Fruit fly (Drosophila melanogaster) whole organism, embryonic: ENCODE data around the gene PIG-B.

ENCODE experiments used
- Ada2b ChIP-seq: fragments of 200-800 bp; sonication (Bioruptor generic); IDR thresholded peaks from 2 replicates; pipeline ENCODE4 v1.3.6; 2022; ENCODE audit warnings: missing biosample characterization, missing genetic modification characterization
- Adf1 ChIP-seq: fragments of 200-800 bp; sonication (Bioruptor generic); IDR thresholded peaks from 2 replicates; pipeline ENCODE4 v1.3.6; 2022; ENCODE audit warnings: missing biosample characterization, missing genetic modification characterization
- Awh ChIP-seq: fragments of 200-800 bp; sonication (Bioruptor generic); IDR thresholded peaks from 2 replicates; pipeline ENCODE4, ENCODE4 v1.3.6; 2022; ENCODE audit warnings: missing biosample characterization, missing genetic modification characterization
- Bgb ChIP-seq: fragments of 200-800 bp; sonication (Bioruptor generic); IDR thresholded peaks from 2 replicates; pipeline ENCODE4 v1.3.6; 2022; ENCODE audit warnings: missing biosample characterization, missing genetic modification characterization; ENCODE audit not compliant: partially characterized antibody
- CG10321 ChIP-seq: fragments of 200-800 bp; sonication (Bioruptor generic); IDR thresholded peaks from 2 replicates; pipeline ENCODE4 v1.3.6; 2022; ENCODE audit warnings: missing biosample characterization, missing genetic modification characterization
- CG11504 ChIP-seq: fragments of 200-800 bp; sonication (Bioruptor generic); optimal IDR thresholded peaks from 3 replicates; lab custom pipeline; 2019; ENCODE audit warnings: missing biosample characterization, mild to moderate bottlenecking, missing genetic modification characterization, moderate library complexity
- CG12744 ChIP-seq: fragments of 200-800 bp; sonication (Bioruptor generic); optimal IDR thresholded peaks from 2 replicates; lab custom pipeline; 2016; ENCODE audit warnings: missing biosample characterization, missing genetic modification characterization
- CG13296 ChIP-seq: fragments of 200-800 bp; sonication (Bioruptor generic); optimal IDR thresholded peaks from 3 replicates; lab custom pipeline; 2018; ENCODE audit warnings: missing biosample characterization, mild to moderate bottlenecking, missing genetic modification characterization
- CG13624 ChIP-seq: fragments of 200-800 bp; sonication (Bioruptor generic); optimal IDR thresholded peaks from 2 replicates; lab custom pipeline; 2016; ENCODE audit warnings: missing biosample characterization, missing genetic modification characterization
- CG17359 ChIP-seq: fragments of 200-800 bp; sonication (Bioruptor generic); optimal IDR thresholded peaks from 3 replicates; lab custom pipeline; 2018; ENCODE audit warnings: missing biosample characterization, mild to moderate bottlenecking, missing genetic modification characterization, moderate library complexity
- CG2129 ChIP-seq: fragments of 200-800 bp; sonication (Bioruptor generic); IDR thresholded peaks from 2 replicates; pipeline ENCODE4 v1.3.6; 2022; ENCODE audit warnings: missing biosample characterization, missing genetic modification characterization; ENCODE audit not compliant: partially characterized antibody
- CG42726 ChIP-seq: fragments of 200-800 bp; sonication (Bioruptor generic); IDR thresholded peaks from 2 replicates; pipeline ENCODE4 v1.3.6; 2022; ENCODE audit warnings: missing biosample characterization, missing genetic modification characterization; ENCODE audit not compliant: partially characterized antibody
- CG6175 ChIP-seq: fragments of 200-800 bp; sonication (Bioruptor generic); IDR thresholded peaks from 3 replicates; pipeline ENCODE4 v1.3.6; 2022; ENCODE audit warnings: missing biosample characterization, missing genetic modification characterization
- CG6272 ChIP-seq: fragments of 200-800 bp; sonication (Bioruptor generic); IDR thresholded peaks from 2 replicates; pipeline ENCODE4 v1.3.6; 2022; ENCODE audit warnings: missing biosample characterization, missing genetic modification characterization
- CG6683 ChIP-seq: fragments of 200-800 bp; sonication (Bioruptor generic); optimal IDR thresholded peaks from 2 replicates; lab custom pipeline; 2017; ENCODE audit warnings: missing biosample characterization, mild to moderate bottlenecking, missing genetic modification characterization, missing genetic modification reagents
- CG6813 ChIP-seq: fragments of 200-800 bp; sonication (Bioruptor generic); optimal IDR thresholded peaks from 2 replicates; lab custom pipeline; 2017; ENCODE audit warnings: missing biosample characterization, missing genetic modification characterization, mild to moderate bottlenecking, moderate library complexity, missing genetic modification reagents
- CG6854 ChIP-seq: fragments of 200-800 bp; sonication (Bioruptor generic); optimal IDR thresholded peaks from 3 replicates; lab custom pipeline; 2017; ENCODE audit warnings: missing biosample characterization, mild to moderate bottlenecking, missing genetic modification characterization
- CG8290 ChIP-seq, 3 experiments: fragments of 200-800 bp; sonication (Bioruptor generic); optimal IDR thresholded peaks; 2 replicates each; lab custom pipeline; 2016 to 2019; ENCODE audit warnings: missing biosample characterization in 3 of 3, missing genetic modification characterization in 3 of 3, mild to moderate bottlenecking in 2 of 3, moderate library complexity in 1 of 3
- CG9876 ChIP-seq: fragments of 200-800 bp; sonication (Bioruptor generic); optimal IDR thresholded peaks from 2 replicates; lab custom pipeline; 2016; ENCODE audit warnings: missing biosample characterization, missing genetic modification characterization
- CTCF ChIP-seq: fragments of 200-800 bp; sonication (Bioruptor generic); optimal IDR thresholded peaks from 2 replicates; lab custom pipeline; 2017; ENCODE audit warnings: missing biosample characterization, mild to moderate bottlenecking, missing genetic modification characterization, moderate library complexity
- Deaf1 ChIP-seq: fragments of 200-800 bp; optimal IDR thresholded peaks from 3 replicates; lab custom pipeline; 2019; ENCODE audit warnings: missing biosample characterization, mild to moderate bottlenecking, missing genetic modification characterization, moderate library complexity
- Dek ChIP-seq: fragments of 200-800 bp; sonication (Bioruptor generic); optimal IDR thresholded peaks from 3 replicates; lab custom pipeline; 2019; ENCODE audit warnings: missing biosample characterization, mild to moderate bottlenecking, missing genetic modification characterization, moderate library complexity
- Fer2 ChIP-seq: fragments of 200-800 bp; sonication (Bioruptor generic); optimal IDR thresholded peaks from 2 replicates; lab custom pipeline; 2018; ENCODE audit warnings: missing biosample characterization, mild to moderate bottlenecking, missing genetic modification characterization, moderate library complexity
- H2.0 ChIP-seq: fragments of 200-800 bp; sonication (Bioruptor generic); IDR thresholded peaks from 2 replicates; pipeline ENCODE4 v1.3.6; 2022; ENCODE audit warnings: missing biosample characterization, missing genetic modification characterization
- HLH4C ChIP-seq: fragments of 200-800 bp; sonication (Bioruptor generic); IDR thresholded peaks from 3 replicates; pipeline ENCODE4 v1.3.6; 2022; ENCODE audit warnings: missing biosample characterization, missing genetic modification characterization; ENCODE audit not compliant: partially characterized antibody
- Jarid2 ChIP-seq: fragments of 200-800 bp; sonication (Bioruptor generic); optimal IDR thresholded peaks from 3 replicates; lab custom pipeline; 2017; ENCODE audit warnings: mild to moderate bottlenecking, missing biosample characterization, missing genetic modification reagents, missing genetic modification characterization
- Lhr ChIP-seq: fragments of 200-800 bp; sonication (Bioruptor generic); optimal IDR thresholded peaks from 3 replicates; lab custom pipeline; 2017; ENCODE audit warnings: mild to moderate bottlenecking, missing biosample characterization, missing genetic modification reagents, missing genetic modification characterization
- Med ChIP-seq: fragments of 200-800 bp; sonication (Bioruptor generic); peaks from one replicate; lab custom pipeline; 2016; ENCODE audit warnings: missing biosample characterization, missing genetic modification characterization, mild to moderate bottlenecking, inconsistent platforms, moderate library complexity
- Meics ChIP-seq: fragments of 200-800 bp; sonication (Bioruptor generic); optimal IDR thresholded peaks from 2 replicates; lab custom pipeline; 2017; ENCODE audit warnings: missing biosample characterization, mild to moderate bottlenecking, missing genetic modification characterization
- Nf-YA ChIP-seq: fragments of 200-800 bp; sonication (Bioruptor generic); IDR thresholded peaks from 2 replicates; pipeline ENCODE4 v1.3.6; 2022; ENCODE audit warnings: missing biosample characterization, missing genetic modification characterization
- Six4 ChIP-seq: fragments of 200-800 bp; sonication (Bioruptor generic); optimal IDR thresholded peaks from 2 replicates; lab custom pipeline; 2016; ENCODE audit warnings: missing biosample characterization, missing genetic modification characterization
- Sox102F ChIP-seq: fragments of 200-800 bp; sonication (Bioruptor generic); optimal IDR thresholded peaks from 2 replicates; lab custom pipeline; 2018; ENCODE audit warnings: missing biosample characterization, mild to moderate bottlenecking, missing genetic modification characterization, moderate library complexity
- Trl ChIP-seq, 3 experiments: fragments of >200 bp in 2 of 3; fragments of 200-800 bp in 1 of 3; sonication (Bioruptor generic) in 1 of 3; optimal IDR thresholded peaks; 2 replicates in 1 of 3; 3 replicates in 2 of 3; lab custom pipeline; 2016 to 2017; ENCODE audit warnings: missing biosample characterization in 1 of 3, missing genetic modification characterization in 1 of 3
- al ChIP-seq: fragments of 200-800 bp; sonication (Bioruptor generic); IDR thresholded peaks from 2 replicates; pipeline ENCODE4 v1.3.6; 2022; ENCODE audit warnings: missing biosample characterization, missing genetic modification characterization
- ase ChIP-seq: fragments of 200-800 bp; sonication (Bioruptor generic); IDR thresholded peaks from 3 replicates; pipeline ENCODE4 v1.3.6; 2022; ENCODE audit warnings: missing biosample characterization, missing genetic modification characterization
- cas ChIP-seq: fragments of 200-800 bp; sonication (Bioruptor generic); IDR thresholded peaks from 2 replicates; pipeline ENCODE4 v1.3.6; 2022; ENCODE audit warnings: missing biosample characterization, missing genetic modification characterization
- cato ChIP-seq: fragments of 200-800 bp; sonication (Bioruptor generic); optimal IDR thresholded peaks from 2 replicates; lab custom pipeline; 2016; ENCODE audit warnings: missing biosample characterization, missing genetic modification characterization, borderline replicate concordance
- caup ChIP-seq: fragments of 200-800 bp; sonication (Bioruptor generic); optimal IDR thresholded peaks from 3 replicates; lab custom pipeline; 2017; ENCODE audit warnings: missing biosample characterization, mild to moderate bottlenecking, missing genetic modification characterization, moderate library complexity; ENCODE audit not compliant: severe bottlenecking
- cg ChIP-seq: fragments of 200-800 bp; sonication (Bioruptor generic); optimal IDR thresholded peaks from 3 replicates; lab custom pipeline; 2019; ENCODE audit warnings: missing biosample characterization, mild to moderate bottlenecking, missing genetic modification characterization, moderate library complexity
- chm ChIP-seq: fragments of 200-800 bp; sonication (Bioruptor generic); IDR thresholded peaks from 2 replicates; pipeline ENCODE4 v1.3.6; 2022; ENCODE audit warnings: missing biosample characterization, missing genetic modification characterization
- disco-r ChIP-seq: fragments of 200-800 bp; sonication (Bioruptor generic); optimal IDR thresholded peaks from 2 replicates; lab custom pipeline; 2016; ENCODE audit warnings: missing biosample characterization, missing genetic modification characterization
- exex ChIP-seq: fragments of 200-800 bp; sonication (Bioruptor generic); optimal IDR thresholded peaks from 4 replicates; lab custom pipeline; 2018; ENCODE audit warnings: missing biosample characterization, mild to moderate bottlenecking, missing genetic modification characterization, moderate library complexity
- fru ChIP-seq: fragments of >200 bp; optimal IDR thresholded peaks from 2 replicates; lab custom pipeline; 2017
- jumu ChIP-seq: fragments of 200-800 bp; sonication (Bioruptor generic); optimal IDR thresholded peaks from 3 replicates; lab custom pipeline; 2016; ENCODE audit warnings: missing biosample characterization, missing genetic modification characterization
- kay ChIP-seq: fragments of 200-800 bp; sonication (Bioruptor generic); optimal IDR thresholded peaks from 2 replicates; lab custom pipeline; 2016; ENCODE audit warnings: missing biosample characterization, missing genetic modification characterization
- pb ChIP-seq: fragments of 200-800 bp; sonication (Bioruptor generic); optimal IDR thresholded peaks from 3 replicates; lab custom pipeline; 2016; ENCODE audit warnings: missing biosample characterization, missing genetic modification characterization
- repo ChIP-seq: fragments of 200-800 bp; sonication (Bioruptor generic); optimal IDR thresholded peaks from 2 replicates; lab custom pipeline; 2016; ENCODE audit warnings: missing biosample characterization, missing genetic modification characterization
- sd ChIP-seq: fragments of 200-800 bp; sonication (Bioruptor generic); optimal IDR thresholded peaks from 3 replicates; lab custom pipeline; 2018; ENCODE audit warnings: missing biosample characterization, mild to moderate bottlenecking, missing genetic modification characterization, moderate library complexity
- slou ChIP-seq: fragments of 200-800 bp; sonication (Bioruptor generic); optimal IDR thresholded peaks from 3 replicates; lab custom pipeline; 2016; ENCODE audit warnings: missing biosample characterization, missing genetic modification characterization
- toy ChIP-seq: fragments of 200-800 bp; sonication (Bioruptor generic); IDR thresholded peaks from 2 replicates; pipeline ENCODE4 v1.3.6; 2022; ENCODE audit warnings: missing biosample characterization, missing genetic modification characterization
- wdn ChIP-seq: fragments of 200-800 bp; sonication (Bioruptor generic); IDR thresholded peaks from 2 replicates; pipeline ENCODE4 v1.3.6; 2022; ENCODE audit warnings: missing biosample characterization, missing genetic modification characterization
- wor ChIP-seq: fragments of 200-800 bp; sonication (Bioruptor generic); IDR thresholded peaks from 2 replicates; pipeline ENCODE4 v1.3.6; 2022; ENCODE audit warnings: missing biosample characterization, missing genetic modification characterization

The PIG-B gene

dm6 chr3L:3825485-3825813 lies 14.4 kb downstream of the PIG-B start:
- TF ChIP-seq Med, result peak; percentile 66
- TF ChIP-seq Meics (GFP tag; lab: Kevin White, UChicago), result no peak
- no peak for TF ChIP-seq Sox102F (GFP tag; lab: Kevin White, UChicago)
- peak; percentile 48 for TF ChIP-seq Deaf1
- TF ChIP-seq Jarid2 (GFP tag; lab: Kevin White, UChicago), result peak; percentile 75
- no peak for TF ChIP-seq repo
- TF ChIP-seq wdn (GFP tag; lab: Robert Waterston, UW), result no peak
- TF ChIP-seq slou (GFP tag; lab: Kevin White, UChicago), result no peak
- peak in 1 of 2 experiments; percentile 58 for TF ChIP-seq Trl (optimal IDR thresholded peaks at IDR 0.05; lab: Kevin White, UChicago)
- no peak for TF ChIP-seq Trl (GFP tag; optimal IDR thresholded peaks at IDR 0.05; lab: Kevin White, UChicago)
- TF ChIP-seq CG6683 (GFP tag; lab: Kevin White, UChicago), result no peak
- TF ChIP-seq CG6854 (GFP tag; lab: Kevin White, UChicago), result no peak
- 0 out of 2 replicates have a peak, but pooled peaks have one; percentile 16 for TF ChIP-seq chm
- no peak for TF ChIP-seq HLH4C (GFP tag; lab: Robert Waterston, UW)
- peak; percentile 59; the same call in 2 of the 3 replicates for TF ChIP-seq CG6175
- peak; percentile 20; the same call in 1 of the 2 replicates for TF ChIP-seq Bgb (GFP tag; lab: Robert Waterston, UW)
- TF ChIP-seq Awh, result peak; percentile 80
- no peak for TF ChIP-seq CG9876 (GFP tag; lab: Kevin White, UChicago)
- TF ChIP-seq CG42726 (GFP tag; lab: Robert Waterston, UW), result 0 out of 2 replicates have a peak, but pooled peaks have one; percentile 12
- TF ChIP-seq Adf1 (GFP tag; lab: Robert Waterston, UW), result peak; percentile 46
- TF ChIP-seq Ada2b (GFP tag; lab: Robert Waterston, UW), result no peak
- TF ChIP-seq ase (GFP tag; lab: Robert Waterston, UW), result no peak
- peak; percentile 6 for TF ChIP-seq disco-r (GFP tag; lab: Kevin White, UChicago)
- no peak for TF ChIP-seq jumu
- TF ChIP-seq fru (lab: Kevin White, UChicago), result no peak
- TF ChIP-seq Lhr (GFP tag; lab: Kevin White, UChicago), result no peak
- no peak for TF ChIP-seq toy
- no peak for TF ChIP-seq CG8290 (GFP tag; optimal IDR thresholded peaks at IDR 0.05; lab: Kevin White, UChicago)
- TF ChIP-seq CG8290 (tag; optimal IDR thresholded peaks at IDR 0.05; lab: Kevin White, UChicago), result peak in 1 of 2 experiments; percentile 39

DNA sequence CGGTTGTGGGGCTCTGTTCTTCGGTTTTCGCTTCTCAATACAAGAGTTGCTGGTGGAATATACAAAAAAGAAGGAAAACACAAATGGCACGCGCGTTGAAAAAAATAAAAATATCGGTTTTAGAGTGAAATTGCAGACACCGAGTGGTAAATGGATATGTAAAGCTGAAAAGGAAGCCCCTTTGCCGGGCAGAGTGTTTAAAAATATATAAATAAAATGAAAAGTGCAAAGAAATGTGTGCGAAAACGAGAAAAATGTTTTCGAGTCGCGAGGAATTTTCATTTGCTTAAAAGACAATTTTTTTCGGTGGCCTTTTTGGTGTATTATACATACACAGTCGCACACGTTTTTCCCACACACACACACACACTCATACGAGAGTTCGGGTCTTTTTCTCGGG lies 14.8 kb downstream of the PIG-B start:
- no peak for TF ChIP-seq CTCF
- TF ChIP-seq Six4 (GFP tag; lab: Kevin White, UChicago), result no peak
- peak; percentile 61 for TF ChIP-seq sd (tag; lab: Kevin White, UChicago)
- no peak for TF ChIP-seq H2.0 (GFP tag; lab: Robert Waterston, UW)
- no peak for TF ChIP-seq cato (GFP tag; lab: Kevin White, UChicago)
- TF ChIP-seq Nf-YA (GFP tag; lab: Robert Waterston, UW), result no peak
- TF ChIP-seq Ada2b (GFP tag; lab: Robert Waterston, UW), result no peak
- no peak for TF ChIP-seq CG11504
- TF ChIP-seq CG10321 (GFP tag; lab: Robert Waterston, UW), result no peak
- TF ChIP-seq CG6813 (GFP tag; lab: Kevin White, UChicago), result no peak
- TF ChIP-seq exex, result no peak
- no peak for TF ChIP-seq caup
- no peak for TF ChIP-seq al (GFP tag; lab: Robert Waterston, UW)
- TF ChIP-seq CG6272 (GFP tag; lab: Robert Waterston, UW), result no peak
- TF ChIP-seq CG2129 (GFP tag; lab: Robert Waterston, UW), result no peak
- TF ChIP-seq CG12744 (GFP tag; lab: Kevin White, UChicago), result no peak
- TF ChIP-seq CG17359 (tag; lab: Kevin White, UChicago), result no peak
- no peak for TF ChIP-seq cas (GFP tag; lab: Robert Waterston, UW)
- no peak for TF ChIP-seq Fer2 (tag; lab: Kevin White, UChicago)
- peak; percentile 38 for TF ChIP-seq cg (GFP tag; lab: Kevin White, UChicago)
- TF ChIP-seq CG13296, result no peak
- TF ChIP-seq CG42726 (GFP tag; lab: Robert Waterston, UW), result no peak
- no peak for TF ChIP-seq Dek (tag; lab: Kevin White, UChicago)
- no peak for TF ChIP-seq CG13624 (GFP tag; lab: Kevin White, UChicago)
- TF ChIP-seq kay, result no peak
- no peak for TF ChIP-seq wor (GFP tag; lab: Robert Waterston, UW)
- no peak for TF ChIP-seq pb
